Fruit fly (Drosophila melanogaster) ovary, adult (tissue): Measurements from ENCODE around the gene Dph3.

ENCODE experiments used
- CG17801 ChIP-seq: fragments of 200-800 bp; optimal IDR thresholded peaks from 2 replicates; lab custom pipeline; 2019; ENCODE audit warnings: missing biosample characterization, mild to moderate bottlenecking, missing genetic modification characterization, moderate library complexity; ENCODE audit not compliant: partially characterized antibody

Gene Dph3

dm6 chr3R:11243951-11244660 is 12.4 kb downstream of the Dph3 start, which contains the start of the genes CG17734 and CG5214:
CG17734 (minus strand) TSS chr3R:11243999.
CG5214 (plus strand) TSS chr3R:11244302.
- TF ChIP-seq CG17801 (GFP tag; lab: Kevin White, UChicago), result no peak

- no peak for TF ChIP-seq CG17801 (GFP tag; lab: Kevin White, UChicago)
Measured at dm6 chr3R:11245803-11246202, 14.1 kb downstream of the Dph3 start.

DNA sequence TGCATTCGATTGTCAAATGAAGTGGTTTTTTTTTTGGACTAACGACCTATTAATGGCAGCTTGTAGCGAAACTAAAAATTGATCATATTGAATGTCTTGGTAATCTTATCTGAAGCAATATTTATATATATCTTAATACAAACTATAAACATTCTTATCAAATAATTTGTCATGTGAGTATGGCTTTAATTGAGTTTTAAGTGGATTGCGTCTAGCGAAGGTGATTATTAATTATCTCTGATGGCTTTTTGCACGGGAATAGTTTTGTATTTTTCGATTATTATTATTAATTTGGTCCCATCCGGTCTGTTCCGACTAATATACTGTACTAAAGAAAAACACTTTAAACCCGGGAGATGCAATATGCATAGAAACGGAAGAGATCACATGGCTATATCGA is 15.2 kb downstream of the Dph3 start:
- no peak for TF ChIP-seq CG17801 (GFP tag; lab: Kevin White, UChicago)

- TF ChIP-seq CG17801 (GFP tag; lab: Kevin White, UChicago), result no peak
Measured at dm6 chr3R:11253768-11254167, 22.1 kb downstream of the Dph3 start.

- TF ChIP-seq CG17801 (GFP tag; lab: Kevin White, UChicago), result no peak
Measured at dm6 chr3R:11254382-11254953, 22.8 kb downstream of the Dph3 start.

- TF ChIP-seq CG17801 (GFP tag; lab: Kevin White, UChicago), result no peak
Measured at dm6 chr3R:11257537-11257936, 25.8 kb downstream of the Dph3 start.

DNA sequence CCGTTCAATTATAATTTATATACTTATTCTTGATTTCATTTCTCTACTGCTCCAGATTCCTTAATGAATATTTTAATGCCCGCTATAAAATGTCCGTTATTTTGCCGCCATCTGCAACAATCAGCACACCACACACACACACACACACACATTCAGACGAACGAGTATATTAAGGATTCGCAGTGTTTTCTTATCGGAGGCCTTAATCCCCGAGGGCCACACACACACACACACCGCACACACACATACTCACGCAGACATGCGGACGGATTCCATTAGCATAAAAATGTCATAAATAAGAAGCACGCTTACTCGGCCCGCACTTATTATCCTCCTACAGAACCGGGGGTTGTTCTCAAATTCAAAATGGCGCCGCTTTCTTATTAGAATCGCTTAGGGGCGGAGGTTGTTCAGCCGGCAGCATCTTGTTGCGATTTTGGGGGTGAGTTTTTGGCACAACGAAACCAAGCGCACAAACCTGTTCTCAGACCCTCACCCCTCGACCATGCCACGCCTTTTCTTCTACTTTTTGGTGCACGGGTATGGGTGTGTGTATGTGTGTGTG is 29.3 kb downstream of the Dph3 start:
- no peak for TF ChIP-seq CG17801 (GFP tag; lab: Kevin White, UChicago)

DNA sequence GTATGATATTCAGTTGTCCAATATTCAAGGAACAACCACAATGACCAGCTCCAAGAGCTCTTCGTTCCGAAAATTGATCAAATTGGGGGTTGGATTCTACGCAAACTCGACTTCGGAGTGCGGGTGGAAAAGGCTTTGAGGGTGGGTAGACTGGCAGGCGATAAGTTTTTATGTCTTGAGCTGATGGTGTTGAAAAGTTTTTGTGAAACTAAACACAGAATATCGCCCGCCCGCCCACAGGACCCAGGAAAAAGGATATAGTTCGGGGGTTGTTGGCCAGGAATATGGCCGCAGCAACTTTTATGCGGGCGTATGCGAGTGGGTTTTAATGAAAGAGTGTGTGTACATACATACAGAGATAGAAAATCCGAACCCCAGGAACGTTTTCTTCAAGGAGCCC is 31.9 kb downstream of the Dph3 start:
- TF ChIP-seq CG17801 (GFP tag; lab: Kevin White, UChicago), result no peak

dm6 chr3R:11269013-11269412 is 37.3 kb downstream of the Dph3 start:
- no peak for TF ChIP-seq CG17801 (GFP tag; lab: Kevin White, UChicago)

dm6 chr3R:11270574-11270973 is 38.9 kb downstream of the Dph3 start:
- TF ChIP-seq CG17801 (GFP tag; lab: Kevin White, UChicago), result no peak

- no peak for TF ChIP-seq CG17801 (GFP tag; lab: Kevin White, UChicago)
Measured at dm6 chr3R:11272667-11273066, 41.0 kb downstream of the Dph3 start.

DNA sequence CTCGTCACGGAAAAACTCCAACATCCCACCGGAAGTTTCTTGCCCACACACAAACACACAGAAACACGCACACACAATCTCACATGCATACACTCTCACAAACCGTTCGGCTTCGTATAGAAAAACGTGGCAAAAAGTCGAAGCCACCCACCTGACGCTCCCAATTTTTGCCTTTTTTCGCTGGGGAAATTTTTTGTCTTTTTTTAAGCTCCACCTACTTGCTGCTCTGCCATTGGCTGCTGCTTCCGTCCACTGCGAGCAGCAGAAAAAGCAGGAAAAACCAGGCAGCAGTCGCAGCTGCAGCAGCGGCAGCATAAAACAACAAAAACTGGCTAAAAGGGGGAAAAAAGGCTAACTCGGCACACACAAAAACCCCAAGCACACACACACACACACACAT is 50.2 kb downstream of the Dph3 start:
- TF ChIP-seq CG17801 (GFP tag; lab: Kevin White, UChicago), result no peak
